Fruit fly (Drosophila melanogaster) whole organism, embryonic: Measurements from ENCODE around the gene Eh.

Experiments used
- Abd-B ChIP-seq: fragments of 200-800 bp; sonication (Bioruptor generic); optimal IDR thresholded peaks from 2 replicates; lab custom pipeline; 2018; ENCODE audit warnings: missing biosample characterization, mild to moderate bottlenecking, missing genetic modification characterization, moderate library complexity
- Ada2b ChIP-seq: fragments of 200-800 bp; sonication (Bioruptor generic); IDR thresholded peaks from 2 replicates; pipeline ENCODE4 v1.3.6; 2022; ENCODE audit warnings: missing biosample characterization, missing genetic modification characterization
- Asciz ChIP-seq: fragments of 200-800 bp; sonication (Bioruptor generic); optimal IDR thresholded peaks from 2 replicates; lab custom pipeline; 2017; ENCODE audit warnings: missing biosample characterization, mild to moderate bottlenecking, missing genetic modification characterization, missing genetic modification reagents
- Bdp1 ChIP-seq: fragments of 200-800 bp; sonication (Bioruptor generic); optimal IDR thresholded peaks from 3 replicates; lab custom pipeline; 2016; ENCODE audit warnings: missing biosample characterization, missing genetic modification characterization
- CG10147 ChIP-seq: fragments of 200-800 bp; sonication (Bioruptor generic); optimal IDR thresholded peaks from 2 replicates; lab custom pipeline; 2019; ENCODE audit warnings: missing biosample characterization, mild to moderate bottlenecking, missing genetic modification characterization, moderate library complexity
- CG10274 ChIP-seq: fragments of 200-800 bp; sonication (Bioruptor generic); optimal IDR thresholded peaks from 3 replicates; lab custom pipeline; 2017; ENCODE audit warnings: missing biosample characterization, mild to moderate bottlenecking, missing genetic modification characterization
- CG11723 ChIP-seq: fragments of 200-800 bp; sonication (Bioruptor generic); optimal IDR thresholded peaks from 2 replicates; lab custom pipeline; 2017; ENCODE audit warnings: missing biosample characterization, mild to moderate bottlenecking, missing genetic modification characterization
- CG12104 ChIP-seq: fragments of 200-800 bp; sonication (Bioruptor generic); optimal IDR thresholded peaks from 3 replicates; lab custom pipeline; 2016; ENCODE audit warnings: missing biosample characterization, missing genetic modification characterization
- CG14667 ChIP-seq: fragments of 200-800 bp; sonication (Bioruptor generic); IDR thresholded peaks from 2 replicates; pipeline ENCODE4 v1.3.6; 2022; ENCODE audit warnings: missing biosample characterization, missing genetic modification characterization
- CG15269 ChIP-seq: fragments of 200-800 bp; sonication (Bioruptor generic); optimal IDR thresholded peaks from 2 replicates; lab custom pipeline; 2018; ENCODE audit warnings: missing biosample characterization, mild to moderate bottlenecking, missing genetic modification characterization, moderate library complexity
- CG17612 ChIP-seq: fragments of 200-800 bp; sonication (Bioruptor generic); IDR thresholded peaks from 2 replicates; pipeline ENCODE4 v1.3.6; 2022; ENCODE audit warnings: missing biosample characterization, missing genetic modification characterization
- CG18619 ChIP-seq: fragments of 200-800 bp; sonication (Bioruptor generic); optimal IDR thresholded peaks from 3 replicates; lab custom pipeline; 2017; ENCODE audit warnings: missing biosample characterization, mild to moderate bottlenecking, missing genetic modification characterization
- CG18764 ChIP-seq: fragments of 200-800 bp; sonication (Bioruptor generic); optimal IDR thresholded peaks from 3 replicates; lab custom pipeline; 2016; ENCODE audit warnings: missing biosample characterization, missing genetic modification characterization
- CG3163 ChIP-seq: fragments of 200-800 bp; sonication (Bioruptor generic); optimal IDR thresholded peaks from 3 replicates; lab custom pipeline; 2016; ENCODE audit warnings: missing biosample characterization, missing genetic modification characterization
- CG32767 ChIP-seq: fragments of 200-800 bp; sonication (Bioruptor generic); IDR thresholded peaks from 2 replicates; pipeline ENCODE4 v1.3.6; 2022; ENCODE audit warnings: missing biosample characterization, missing genetic modification characterization
- CG34376 ChIP-seq: fragments of 200-800 bp; sonication (Bioruptor generic); optimal IDR thresholded peaks from 2 replicates; lab custom pipeline; 2018; ENCODE audit warnings: missing biosample characterization, mild to moderate bottlenecking, missing genetic modification characterization
- CG3838 ChIP-seq: fragments of 200-800 bp; sonication (Bioruptor generic); optimal IDR thresholded peaks from 3 replicates; lab custom pipeline; 2016; ENCODE audit warnings: missing biosample characterization, missing genetic modification characterization
- CG3847 ChIP-seq: fragments of 200-800 bp; sonication (Bioruptor generic); IDR thresholded peaks from 2 replicates; pipeline ENCODE4 v1.3.6; 2022; ENCODE audit warnings: missing biosample characterization, missing genetic modification characterization
- CG4617 ChIP-seq: fragments of 200-800 bp; sonication (Bioruptor generic); optimal IDR thresholded peaks from 3 replicates; lab custom pipeline; 2016; ENCODE audit warnings: missing biosample characterization, missing genetic modification characterization, borderline replicate concordance
- CG4730 ChIP-seq: fragments of 200-800 bp; sonication (Bioruptor generic); IDR thresholded peaks from 2 replicates; pipeline ENCODE4 v1.3.6; 2022; ENCODE audit warnings: missing biosample characterization, missing genetic modification characterization
- CG6689 ChIP-seq: fragments of 200-800 bp; sonication (Bioruptor generic); IDR thresholded peaks from 2 replicates; pipeline ENCODE4 v1.3.6; 2022; ENCODE audit warnings: missing biosample characterization, missing genetic modification characterization
- CG7745 ChIP-seq: fragments of 200-800 bp; sonication (Bioruptor generic); optimal IDR thresholded peaks from 2 replicates; lab custom pipeline; 2018; ENCODE audit warnings: missing biosample characterization, mild to moderate bottlenecking, missing genetic modification characterization, moderate library complexity
- CG7839 ChIP-seq: fragments of 200-800 bp; sonication (Bioruptor generic); optimal IDR thresholded peaks from 3 replicates; lab custom pipeline; 2018; ENCODE audit warnings: missing biosample characterization, mild to moderate bottlenecking, missing genetic modification characterization, moderate library complexity
- CG7963 ChIP-seq: fragments of 200-800 bp; sonication (Bioruptor generic); IDR thresholded peaks from 3 replicates; pipeline ENCODE4 v1.3.6; 2022; ENCODE audit warnings: missing biosample characterization, missing genetic modification characterization; ENCODE audit not compliant: partially characterized antibody
- Dbx ChIP-seq: fragments of 200-800 bp; sonication (Bioruptor generic); IDR thresholded peaks from 3 replicates; pipeline ENCODE4 v1.3.6; 2022; ENCODE audit warnings: missing biosample characterization, missing genetic modification characterization
- Dip2 ChIP-seq: fragments of 200-800 bp; sonication (Bioruptor generic); IDR thresholded peaks from 2 replicates; pipeline ENCODE4 v1.3.6; 2022; ENCODE audit warnings: missing biosample characterization, missing genetic modification characterization
- E2f2 ChIP-seq: fragments of 200-800 bp; sonication (Bioruptor generic); IDR thresholded peaks from 2 replicates; pipeline ENCODE4 v1.3.6; 2022; ENCODE audit warnings: missing biosample characterization, missing genetic modification characterization
- HLH54F ChIP-seq: fragments of 200-800 bp; sonication (Bioruptor generic); optimal IDR thresholded peaks from 3 replicates; lab custom pipeline; 2016; ENCODE audit warnings: missing biosample characterization, missing genetic modification characterization
- Mrtf ChIP-seq: fragments of 200-800 bp; sonication (Bioruptor generic); IDR thresholded peaks from 3 replicates; pipeline ENCODE4 v1.3.6; 2022; ENCODE audit warnings: missing biosample characterization, missing genetic modification characterization
- NFAT ChIP-seq: fragments of 200-800 bp; sonication (Bioruptor generic); IDR thresholded peaks from 2 replicates; pipeline ENCODE4 v1.3.6; 2022; ENCODE audit warnings: missing biosample characterization, missing genetic modification characterization
- Nf-YC ChIP-seq: fragments of 200-800 bp; optimal IDR thresholded peaks from 3 replicates; lab custom pipeline; 2019; ENCODE audit warnings: missing biosample characterization, mild to moderate bottlenecking, missing genetic modification characterization, moderate library complexity
- Oli ChIP-seq: fragments of 200-800 bp; sonication (Bioruptor generic); optimal IDR thresholded peaks from 2 replicates; lab custom pipeline; 2018; ENCODE audit warnings: missing biosample characterization, mild to moderate bottlenecking, missing genetic modification characterization, moderate library complexity
- Pdp1 ChIP-seq, 2 experiments: fragments of 200-800 bp; sonication (Bioruptor generic); optimal IDR thresholded peaks; 3 replicates each; lab custom pipeline; 2016; ENCODE audit warnings: missing biosample characterization in 2 of 2, missing genetic modification characterization in 2 of 2, mild to moderate bottlenecking in 1 of 2, moderate library complexity in 1 of 2
- Ptx1 ChIP-seq: fragments of 200-800 bp; sonication (Bioruptor generic); IDR thresholded peaks from 2 replicates; pipeline ENCODE4 v1.3.6; 2022; ENCODE audit warnings: missing biosample characterization, missing genetic modification characterization
- Side ChIP-seq: fragments of 200-800 bp; sonication (Bioruptor generic); optimal IDR thresholded peaks from 2 replicates; lab custom pipeline; 2016; ENCODE audit warnings: missing biosample characterization, missing genetic modification characterization
- Sox102F ChIP-seq: fragments of 200-800 bp; sonication (Bioruptor generic); optimal IDR thresholded peaks from 2 replicates; lab custom pipeline; 2018; ENCODE audit warnings: missing biosample characterization, mild to moderate bottlenecking, missing genetic modification characterization, moderate library complexity
- Xbp1 ChIP-seq: fragments of 200-800 bp; sonication (Bioruptor generic); optimal IDR thresholded peaks from 3 replicates; lab custom pipeline; 2016; ENCODE audit warnings: missing biosample characterization, mild to moderate bottlenecking, missing genetic modification characterization
- ap ChIP-seq: fragments of 200-800 bp; sonication (Bioruptor generic); IDR thresholded peaks from 2 replicates; pipeline ENCODE4 v1.3.6; 2022; ENCODE audit warnings: missing biosample characterization, missing genetic modification characterization
- chinmo ChIP-seq: fragments of 200-800 bp; sonication (Bioruptor generic); IDR thresholded peaks from 4 replicates; pipeline ENCODE4 v1.3.6; 2022; ENCODE audit warnings: missing biosample characterization, missing genetic modification characterization; ENCODE audit not compliant: partially characterized antibody
- disco-r ChIP-seq: fragments of 200-800 bp; sonication (Bioruptor generic); optimal IDR thresholded peaks from 2 replicates; lab custom pipeline; 2016; ENCODE audit warnings: missing biosample characterization, missing genetic modification characterization
- ham ChIP-seq: fragments of 200-800 bp; sonication (Bioruptor generic); IDR thresholded peaks from 2 replicates; pipeline ENCODE4 v1.3.6; 2022; ENCODE audit warnings: missing biosample characterization, missing genetic modification characterization
- jumu ChIP-seq: fragments of 200-800 bp; sonication (Bioruptor generic); optimal IDR thresholded peaks from 3 replicates; lab custom pipeline; 2016; ENCODE audit warnings: missing biosample characterization, missing genetic modification characterization
- lola ChIP-seq, 3 experiments: fragments of >200 bp in 2 of 3; fragments of 200-800 bp in 1 of 3; sonication (Bioruptor generic) in 1 of 3; optimal IDR thresholded peaks; 2 replicates each; lab custom pipeline; 2017 to 2019; ENCODE audit warnings: missing biosample characterization in 3 of 3, missing genetic modification characterization in 3 of 3, mild to moderate bottlenecking in 1 of 3, moderate library complexity in 1 of 3
- mld ChIP-seq: fragments of 200-800 bp; sonication (Bioruptor generic); IDR thresholded peaks from 3 replicates; pipeline ENCODE4 v1.3.6; 2022; ENCODE audit warnings: missing biosample characterization, missing genetic modification characterization; ENCODE audit not compliant: partially characterized antibody
- onecut ChIP-seq: fragments of 200-800 bp; sonication (Bioruptor generic); IDR thresholded peaks from 2 replicates; pipeline ENCODE4 v1.3.6; 2022; ENCODE audit warnings: missing biosample characterization, missing genetic modification characterization
- repo ChIP-seq: fragments of 200-800 bp; sonication (Bioruptor generic); optimal IDR thresholded peaks from 2 replicates; lab custom pipeline; 2016; ENCODE audit warnings: missing biosample characterization, missing genetic modification characterization
- rib ChIP-seq: fragments of 200-800 bp; sonication (Bioruptor generic); IDR thresholded peaks from 2 replicates; pipeline ENCODE4 v1.3.6; 2022; ENCODE audit warnings: missing biosample characterization, missing genetic modification characterization
- so ChIP-seq: fragments of 200-800 bp; sonication (Bioruptor generic); IDR thresholded peaks from 3 replicates; pipeline ENCODE4 v1.3.6; 2022; ENCODE audit warnings: missing biosample characterization, missing genetic modification characterization
- sr ChIP-seq: fragments of 200-800 bp; sonication (Bioruptor generic); IDR thresholded peaks from 3 replicates; pipeline ENCODE4 v1.3.6; 2022; ENCODE audit warnings: missing biosample characterization, missing genetic modification characterization
- stwl ChIP-seq: fragments of 200-800 bp; sonication (Bioruptor generic); optimal IDR thresholded peaks from 3 replicates; lab custom pipeline; 2018; ENCODE audit warnings: missing biosample characterization, mild to moderate bottlenecking, missing genetic modification characterization, moderate library complexity
- tin ChIP-seq: fragments of 200-800 bp; sonication (Bioruptor generic); optimal IDR thresholded peaks from 3 replicates; lab custom pipeline; 2016; ENCODE audit warnings: missing biosample characterization, missing genetic modification characterization
- zfh2 ChIP-seq: fragments of 200-800 bp; sonication (Bioruptor generic); optimal IDR thresholded peaks from 2 replicates; lab custom pipeline; 2016; ENCODE audit warnings: missing biosample characterization, missing genetic modification characterization

The Eh gene

DNA sequence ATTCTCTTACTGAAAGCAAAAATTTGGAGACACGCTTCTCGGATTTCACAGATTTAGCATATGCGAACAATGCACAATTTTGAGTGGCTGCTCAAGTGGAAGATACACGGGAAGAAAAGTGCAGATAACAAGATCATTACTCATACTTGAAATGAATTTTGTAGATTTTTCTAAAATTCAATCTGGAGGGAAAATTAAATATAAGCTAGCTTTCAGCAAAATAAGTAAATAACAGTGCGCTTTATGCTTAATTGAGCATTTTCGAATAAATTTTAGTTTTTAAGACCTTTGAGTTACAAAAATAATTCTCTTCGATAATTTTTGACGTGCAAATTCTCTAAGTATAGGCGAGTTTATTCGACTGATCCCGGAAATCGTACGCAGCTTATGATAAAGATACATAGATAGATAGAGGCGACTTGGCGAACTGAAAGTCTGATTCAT is 48.0 kb downstream of the Eh start (continued):
- TF ChIP-seq CG7745 (tag; lab: Kevin White, UChicago) (no peak), Nf-YC (tag; lab: Kevin White, UChicago) (no peak), Pdp1 (GFP tag; optimal IDR thresholded peaks at IDR 0.05; lab: Kevin White, UChicago) (peak in 1 of 2 experiments; percentile 24), CG12104 (GFP tag; lab: Kevin White, UChicago) (peak; percentile 49), Dip2 (GFP tag; lab: Robert Waterston, UW) (no peak), CG10274 (no peak), Ptx1 (peak; percentile 43; the same call in 1 of the 2 replicates), CG3163 (GFP tag; lab: Kevin White, UChicago) (no peak), CG7963 (GFP tag; lab: Robert Waterston, UW) (no peak), CG3838 (GFP tag; lab: Kevin White, UChicago) (no peak), chinmo (GFP tag; lab: Robert Waterston, UW) (no peak), Dbx (GFP tag; lab: Robert Waterston, UW) (0 out of 3 replicates have a peak, but pooled peaks have one; percentile 28), zfh2 (GFP tag; lab: Kevin White, UChicago) (no peak), CG7839 (tag; lab: Kevin White, UChicago) (peak; percentile 76), CG32767 (GFP tag; lab: Robert Waterston, UW) (no peak), Asciz (peak; percentile 38), mld (GFP tag; lab: Robert Waterston, UW) (no peak), tin (peak; percentile 57), lola (GFP tag; optimal IDR thresholded peaks at IDR 0.05; lab: Kevin White, UChicago) (no peak), HLH54F (GFP tag; lab: Kevin White, UChicago) (no peak), Ada2b (GFP tag; lab: Robert Waterston, UW) (peak; percentile 48), stwl (tag; lab: Kevin White, UChicago) (no peak), CG10147 (GFP tag; lab: Kevin White, UChicago) (peak; percentile 49), rib (no peak), CG11723 (GFP tag; lab: Kevin White, UChicago) (no peak), CG15269 (tag; lab: Kevin White, UChicago) (peak; percentile 19), Mrtf (no peak), sr (GFP tag; lab: Robert Waterston, UW) (no peak), CG18619 (no peak), so (GFP tag; lab: Robert Waterston, UW) (no peak), CG14667 (no peak), CG17612 (no peak), CG18764 (GFP tag; lab: Kevin White, UChicago) (peak; percentile 41), Abd-B (GFP tag; lab: Kevin White, UChicago) (peak; percentile 55), disco-r (no peak), CG34376 (GFP tag; lab: Kevin White, UChicago) (no peak), CG6689 (GFP tag; lab: Robert Waterston, UW) (no peak), NFAT (no peak), Side (GFP tag; lab: Kevin White, UChicago) (no peak), jumu (GFP tag; lab: Kevin White, UChicago) (peak; percentile 2), E2f2 (GFP tag; lab: Robert Waterston, UW) (no peak), Bdp1 (GFP tag; lab: Kevin White, UChicago) (no peak), ham (no peak), repo (GFP tag; lab: Kevin White, UChicago) (no peak), CG4730 (GFP tag; lab: Robert Waterston, UW) (no peak), CG3847 (GFP tag; lab: Robert Waterston, UW) (no peak), Xbp1 (GFP tag; lab: Kevin White, UChicago) (no peak), Sox102F (GFP tag; lab: Kevin White, UChicago) (peak; percentile 3), Oli (tag; lab: Kevin White, UChicago) (no peak), ap (no peak), CG4617 (GFP tag; lab: Kevin White, UChicago) (no peak), onecut (GFP tag; lab: Robert Waterston, UW) (no peak)
